Worm (Caenorhabditis elegans) whole organism, mixed stage, embryonic: Measurements from ENCODE around the gene phy-3.

ENCODE experiments used
- M03D4.4 ChIP-seq: sonication (generic microtip); optimal IDR thresholded peaks from 2 replicates; lab custom pipeline; 2017; ENCODE audit warnings: mild to moderate bottlenecking, missing genetic modification characterization, missing compliant biosample characterization
- bed-3 ChIP-seq: fragments of 200-800 bp; sonication (Bioruptor generic); optimal IDR thresholded peaks from 3 replicates; lab custom pipeline; 2018; ENCODE audit warnings: mild to moderate bottlenecking, missing genetic modification characterization, moderate library complexity, missing compliant biosample characterization
- blmp-1 ChIP-seq: fragments of 150-350 bp; optimal IDR thresholded peaks from 2 replicates; lab custom pipeline; 2014; ENCODE audit warnings: missing biosample characterization, missing genetic modification characterization
- ceh-39 ChIP-seq: fragments of 150-350 bp; optimal IDR thresholded peaks from 2 replicates; lab custom pipeline; 2014; ENCODE audit warnings: missing biosample characterization, missing genetic modification characterization
- ceh-43 ChIP-seq: fragments of 200-800 bp; sonication (Bioruptor generic); optimal IDR thresholded peaks from 2 replicates; lab custom pipeline; 2018; ENCODE audit warnings: mild to moderate bottlenecking, missing genetic modification characterization, moderate library complexity, missing compliant biosample characterization
- ceh-83 ChIP-seq: fragments of 200-800 bp; sonication (Bioruptor generic); optimal IDR thresholded peaks from 2 replicates; lab custom pipeline; 2018; ENCODE audit warnings: mild to moderate bottlenecking, missing genetic modification characterization, missing compliant biosample characterization
- ces-1 ChIP-seq: fragments of 150-350 bp; optimal IDR thresholded peaks from 2 replicates; lab custom pipeline; 2014; ENCODE audit warnings: missing biosample characterization, missing genetic modification reagents, missing genetic modification characterization
- cnd-1 ChIP-seq: fragments of 200-800 bp; sonication (Bioruptor generic); optimal IDR thresholded peaks from 2 replicates; lab custom pipeline; 2018; ENCODE audit warnings: mild to moderate bottlenecking, missing genetic modification characterization, missing compliant biosample characterization
- elt-1 ChIP-seq: sonication (generic microtip); optimal IDR thresholded peaks from 2 replicates; lab custom pipeline; 2017; ENCODE audit warnings: missing genetic modification characterization, mild to moderate bottlenecking, missing compliant biosample characterization, antibody characterized with exemption, moderate library complexity, borderline replicate concordance; ENCODE audit not compliant: insufficient read depth
- elt-3 ChIP-seq: fragments of 150-350 bp; optimal IDR thresholded peaks from 2 replicates; lab custom pipeline; 2014; ENCODE audit warnings: missing biosample characterization, missing genetic modification characterization
- ham-2 ChIP-seq: fragments of 200-800 bp; sonication (Bioruptor generic); optimal IDR thresholded peaks from 2 replicates; lab custom pipeline; 2018; ENCODE audit warnings: mild to moderate bottlenecking, missing genetic modification characterization, missing compliant biosample characterization
- lin-13 ChIP-seq: fragments of 150-350 bp; optimal IDR thresholded peaks from 2 replicates; lab custom pipeline; 2014; ENCODE audit warnings: missing biosample characterization, missing genetic modification characterization
- lin-32 ChIP-seq: fragments of 200-800 bp; sonication (Bioruptor generic); optimal IDR thresholded peaks from 2 replicates; lab custom pipeline; 2018; ENCODE audit warnings: mild to moderate bottlenecking, missing genetic modification characterization, missing compliant biosample characterization
- lsy-2 ChIP-seq: fragments of 150-350 bp; optimal IDR thresholded peaks from 2 replicates; lab custom pipeline; 2014; ENCODE audit warnings: missing biosample characterization, missing genetic modification characterization
- mab-5 ChIP-seq: fragments of 150-350 bp; optimal IDR thresholded peaks from 2 replicates; lab custom pipeline; 2014; ENCODE audit warnings: missing biosample characterization, missing genetic modification characterization
- mep-1 ChIP-seq: fragments of 150-350 bp; optimal IDR thresholded peaks from 2 replicates; lab custom pipeline; 2017; ENCODE audit warnings: missing biosample characterization, missing genetic modification reagents, missing genetic modification characterization, inconsistent platforms
- mls-2 ChIP-seq: sonication (generic microtip); optimal IDR thresholded peaks from 2 replicates; lab custom pipeline; 2016; ENCODE audit warnings: mild to moderate bottlenecking, missing genetic modification characterization, moderate library complexity, missing compliant biosample characterization
- nhr-12 ChIP-seq: fragments of 150-350 bp; optimal IDR thresholded peaks from 2 replicates; lab custom pipeline; 2014; ENCODE audit warnings: missing biosample characterization, missing genetic modification characterization
- nhr-2 ChIP-seq: fragments of 150-350 bp; optimal IDR thresholded peaks from 2 replicates; lab custom pipeline; 2014; ENCODE audit warnings: missing biosample characterization, missing genetic modification characterization
- nhr-237 ChIP-seq: fragments of 150-350 bp; optimal IDR thresholded peaks from 2 replicates; lab custom pipeline; 2014; ENCODE audit warnings: missing biosample characterization, missing genetic modification characterization
- nhr-28 ChIP-seq: fragments of 150-350 bp; optimal IDR thresholded peaks from 2 replicates; lab custom pipeline; 2014; ENCODE audit warnings: missing biosample characterization, missing genetic modification characterization
- nhr-76 ChIP-seq: sonication (generic microtip); optimal IDR thresholded peaks from 2 replicates; lab custom pipeline; 2017; ENCODE audit warnings: missing biosample characterization, missing genetic modification characterization
- pha-4 ChIP-seq: fragments of 150-350 bp; optimal IDR thresholded peaks from 2 replicates; lab custom pipeline; 2018; ENCODE audit warnings: missing biosample characterization, missing genetic modification reagents, missing genetic modification characterization
- sem-2 ChIP-seq: fragments of 200-800 bp; sonication (Bioruptor generic); optimal IDR thresholded peaks from 2 replicates; lab custom pipeline; 2018; ENCODE audit warnings: mild to moderate bottlenecking, missing genetic modification characterization, missing compliant biosample characterization
- snpc-4 ChIP-seq: fragments of 150-350 bp; optimal IDR thresholded peaks from 2 replicates; lab custom pipeline; 2014; ENCODE audit warnings: missing biosample characterization, missing genetic modification characterization
- sptf-1 ChIP-seq: sonication (generic microtip); optimal IDR thresholded peaks from 2 replicates; lab custom pipeline; 2017; ENCODE audit warnings: mild to moderate bottlenecking, missing genetic modification characterization, moderate library complexity, missing compliant biosample characterization
- tbx-8 ChIP-seq: fragments of 200-800 bp; sonication (Bioruptor generic); optimal IDR thresholded peaks from 2 replicates; lab custom pipeline; 2018; ENCODE audit warnings: mild to moderate bottlenecking, missing genetic modification characterization, moderate library complexity, missing compliant biosample characterization
- unc-120 ChIP-seq: sonication (generic microtip); optimal IDR thresholded peaks from 2 replicates; lab custom pipeline; 2017; ENCODE audit warnings: missing genetic modification characterization, missing compliant biosample characterization; ENCODE audit not compliant: poor library complexity, severe bottlenecking
- unc-62 ChIP-seq: fragments of 150-350 bp; optimal IDR thresholded peaks from 2 replicates; lab custom pipeline; 2014; ENCODE audit warnings: missing biosample characterization, missing genetic modification reagents, missing genetic modification characterization
- zip-8 ChIP-seq: fragments of 150-350 bp; optimal IDR thresholded peaks from 2 replicates; lab custom pipeline; 2014; ENCODE audit warnings: missing biosample characterization, missing genetic modification characterization

The phy-3 gene

DNA sequence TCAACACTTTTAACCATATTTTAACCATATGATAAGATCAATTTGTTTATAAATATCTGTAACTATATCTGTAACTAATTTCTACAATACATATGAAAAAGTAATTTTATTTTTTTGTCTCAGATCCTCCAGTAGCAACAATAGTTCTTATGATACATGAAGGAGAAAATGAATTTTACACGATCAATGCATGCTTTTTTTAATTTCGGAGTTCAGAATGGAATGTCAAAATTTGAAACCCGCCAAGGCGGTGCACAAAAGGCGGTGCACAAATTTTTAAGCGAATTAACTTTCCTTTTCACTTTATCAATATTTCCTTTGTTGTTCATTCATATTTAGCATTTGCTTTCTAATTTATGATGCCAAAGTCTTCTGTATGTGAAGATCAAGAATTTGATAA, 10.0 kb downstream of the phy-3 start, which contains the start of gene clec-25:
Gene clec-25, plus strand, starts transcription at position 301 of the 400 bp plus-strand sequence.
- TF ChIP-seq ceh-83 (no peak), nhr-237 (tag; lab: Kevin White, UChicago) (no peak), nhr-2 (no peak), elt-3 (no peak), unc-120 (tag; lab: Kevin White, UChicago) (no peak), lsy-2 (no peak), elt-1 (tag; lab: Kevin White, UChicago) (no peak), M03D4.4 (tag; lab: Kevin White, UChicago) (no peak), mls-2 (tag; lab: Kevin White, UChicago) (no peak), lin-32 (GFP tag; lab: Kevin White, UChicago) (no peak), ces-1 (GFP tag; lab: Kevin White, UChicago) (no peak), tbx-8 (no peak), bed-3 (GFP tag; lab: Kevin White, UChicago) (no peak)

DNA sequence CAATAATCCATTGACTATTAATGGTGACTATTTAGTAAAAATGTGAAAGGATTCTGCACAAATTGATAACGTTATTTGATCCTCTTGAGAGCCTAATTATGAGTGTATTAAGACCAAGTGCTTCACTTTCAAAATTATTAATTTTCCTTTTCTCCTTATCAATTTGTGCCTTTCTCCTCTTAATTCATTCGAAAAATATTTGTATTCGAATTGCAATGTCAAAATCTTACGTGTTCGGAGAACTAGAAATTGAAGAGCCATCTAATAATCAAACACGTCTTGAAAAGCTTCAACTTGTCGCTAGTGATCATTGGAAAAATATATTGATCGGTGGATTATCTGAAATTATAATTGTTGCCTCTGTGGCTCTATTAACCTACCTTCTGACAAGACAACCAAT, 15.5 kb downstream of the phy-3 start, which contains the start of the genes clec-36 and clec-26:
Gene clec-36, minus strand, starts transcription at position 101 of the 400 bp plus-strand sequence.
Gene clec-26, plus strand, starts transcription at position 114 of the 400 bp plus-strand sequence.
- no peak for TF ChIP-seq unc-62 (GFP tag; lab: Kevin White, UChicago)
- TF ChIP-seq lin-13 (tag; lab: Kevin White, UChicago), result no peak

DNA sequence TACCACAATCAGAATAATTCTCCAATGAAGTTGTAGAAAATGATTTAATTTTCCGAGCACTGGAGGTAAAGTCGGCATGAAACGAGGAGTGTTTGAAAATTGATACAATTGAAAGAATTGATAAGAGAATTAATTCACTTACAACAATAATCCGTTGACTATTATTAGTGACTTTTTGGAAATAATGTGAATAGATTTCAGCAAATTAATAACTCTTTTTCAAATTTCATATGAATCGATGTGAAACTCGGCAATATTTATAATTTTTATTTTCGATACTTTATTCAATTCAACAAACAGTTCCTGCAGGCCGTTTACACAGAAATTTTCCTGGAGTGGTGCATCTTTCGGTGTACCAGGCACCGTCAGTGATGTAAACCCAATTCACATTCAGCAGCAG, 19.0 kb downstream of the phy-3 start, which contains the start of gene clec-37:
Gene clec-37, minus strand, starts transcription at position 101 of the 400 bp plus-strand sequence.
- TF ChIP-seq mep-1 (no peak), lin-32 (GFP tag; lab: Kevin White, UChicago) (no peak), M03D4.4 (tag; lab: Kevin White, UChicago) (no peak), ceh-43 (no peak), zip-8 (tag; lab: Kevin White, UChicago) (no peak), nhr-2 (no peak), cnd-1 (tag; lab: Kevin White, UChicago) (no peak), snpc-4 (tag; lab: Kevin White, UChicago) (no peak), lin-13 (tag; lab: Kevin White, UChicago) (no peak), nhr-76 (tag; lab: Kevin White, UChicago) (no peak), unc-120 (tag; lab: Kevin White, UChicago) (no peak)

DNA sequence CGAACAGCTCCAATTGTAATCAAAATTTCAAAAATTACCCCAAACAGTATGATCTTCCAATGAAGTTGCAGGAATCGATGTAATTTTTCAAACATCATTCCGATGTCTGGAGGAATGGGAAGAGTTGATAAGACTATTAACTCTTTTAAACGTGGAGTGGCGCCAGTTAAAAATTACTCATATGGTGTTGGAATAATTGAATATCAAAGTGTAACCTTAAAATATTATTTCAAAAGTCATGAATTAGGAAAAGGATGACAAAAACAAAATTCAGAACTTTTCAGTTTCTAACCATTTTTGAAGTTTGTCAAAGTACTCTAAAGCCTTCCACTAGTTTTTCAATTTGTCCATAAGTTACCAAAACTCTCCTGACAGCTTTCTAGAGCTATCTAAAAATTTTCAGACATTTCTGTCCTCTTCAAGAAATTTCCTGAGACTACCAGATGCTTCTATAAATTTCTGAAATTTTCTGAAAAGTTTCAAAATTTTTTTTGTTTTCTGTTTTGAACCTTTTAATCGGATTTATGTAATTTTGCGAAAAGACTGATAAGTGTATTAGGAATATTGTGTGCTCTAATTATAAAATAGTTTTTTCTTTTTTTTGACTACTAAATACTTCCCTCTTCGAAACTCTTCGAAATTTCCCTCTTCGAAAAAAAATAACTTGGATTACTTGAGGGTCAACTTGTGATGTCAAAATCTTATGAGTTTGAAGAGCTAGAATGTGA, 21.2 kb downstream of the phy-3 start, which contains the start of the genes clec-35 and clec-27:
Gene clec-35, minus strand, starts transcription at position 101 of the 728 bp plus-strand sequence.
Gene clec-27, plus strand, starts transcription at position 678 of the 728 bp plus-strand sequence.
- no peak for TF ChIP-seq ceh-83
- TF ChIP-seq nhr-12 (tag; lab: Kevin White, UChicago), result no peak

DNA sequence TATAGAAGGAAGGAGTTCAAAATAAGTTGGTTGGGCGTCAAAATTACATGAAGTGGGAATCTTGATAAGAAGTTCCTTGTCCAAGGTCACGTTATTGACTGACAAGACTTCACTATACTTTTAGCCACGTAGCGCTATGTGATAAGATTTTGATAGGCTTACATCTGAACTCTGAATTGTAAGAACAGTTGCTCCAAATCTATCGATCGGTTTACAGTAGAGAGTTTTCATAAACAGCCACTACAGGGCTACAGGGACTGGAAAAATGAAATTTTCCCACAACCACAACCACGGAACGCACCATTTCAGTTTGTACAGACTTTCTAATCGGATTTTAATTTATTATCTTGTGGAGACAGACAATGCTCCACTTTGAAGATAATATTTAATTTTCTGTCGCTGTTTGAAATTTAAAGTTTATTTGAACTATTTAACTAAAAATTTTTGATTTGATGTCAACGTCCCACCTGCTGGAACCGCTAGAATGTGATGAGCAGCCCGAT, 25.1 kb downstream of the phy-3 start, which contains the start of the genes clec-31 and clec-22:
Gene clec-31, minus strand, starts transcription at position 101 of the 503 bp plus-strand sequence.
Gene clec-22, plus strand, starts transcription at position 453 of the 503 bp plus-strand sequence.
- TF ChIP-seq ham-2 (GFP tag; lab: Kevin White, UChicago) (no peak), nhr-237 (tag; lab: Kevin White, UChicago) (no peak), ceh-43 (no peak), M03D4.4 (tag; lab: Kevin White, UChicago) (no peak), tbx-8 (no peak), ceh-39 (tag; lab: Kevin White, UChicago) (no peak), blmp-1 (tag; lab: Kevin White, UChicago) (no peak), mab-5 (tag; lab: Kevin White, UChicago) (no peak), nhr-76 (tag; lab: Kevin White, UChicago) (no peak), sem-2 (no peak), pha-4 (tag; lab: Kevin White, UChicago) (no peak), lin-13 (tag; lab: Kevin White, UChicago) (no peak), ceh-83 (no peak), sptf-1 (no peak), cnd-1 (tag; lab: Kevin White, UChicago) (no peak), nhr-28 (no peak), zip-8 (tag; lab: Kevin White, UChicago) (no peak)
